Worm (Caenorhabditis elegans): ENCODE results near the gene K07H8.9.

Gene K07H8.9

ce11 chrIV:8266024-8266949 is 20.0 kb downstream of the K07H8.9 start:
- TF ChIP-seq him-1 (tag; optimal IDR thresholded peaks at IDR 0.05) (no peak), W03F9.2 (tag; optimal IDR thresholded peaks at IDR 0.05) (no peak), dao-5 (tag; optimal IDR thresholded peaks at IDR 0.05) (no peak)

ce11 chrIV:8262671-8263070 is 23.6 kb downstream of the K07H8.9 start:
- no peak for TF ChIP-seq dao-5 (tag; optimal IDR thresholded peaks at IDR 0.05)
- no peak for TF ChIP-seq W03F9.2 (tag; optimal IDR thresholded peaks at IDR 0.05)
- no peak for TF ChIP-seq him-1 (tag; optimal IDR thresholded peaks at IDR 0.05)

- TF ChIP-seq dao-5 (tag; optimal IDR thresholded peaks at IDR 0.05): peak; percentile 50
- no peak for TF ChIP-seq W03F9.2 (tag; optimal IDR thresholded peaks at IDR 0.05)
- TF ChIP-seq him-1 (tag; optimal IDR thresholded peaks at IDR 0.05): no peak
Measured at ce11 chrIV:8260848-8261638, 25.2 kb downstream of the K07H8.9 start, which contains the start of gene vit-6. TSS of gene vit-6 (plus strand) at chrIV:8261157.

ce11 chrIV:8259904-8260303 is 26.4 kb downstream of the K07H8.9 start, which contains the start of gene K07H8.7:
TSS of gene K07H8.7 (minus strand) at chrIV:8260004.
- TF ChIP-seq dao-5 (tag; optimal IDR thresholded peaks at IDR 0.05): no peak
- TF ChIP-seq W03F9.2 (tag; optimal IDR thresholded peaks at IDR 0.05): no peak
- TF ChIP-seq him-1 (tag; optimal IDR thresholded peaks at IDR 0.05): no peak

ce11 chrIV:8255221-8255620 is 31.1 kb downstream of the K07H8.9 start:
- TF ChIP-seq him-1 (tag; optimal IDR thresholded peaks at IDR 0.05): no peak
- TF ChIP-seq W03F9.2 (tag; optimal IDR thresholded peaks at IDR 0.05): no peak
- no peak for TF ChIP-seq dao-5 (tag; optimal IDR thresholded peaks at IDR 0.05)

- TF ChIP-seq W03F9.2 (tag; optimal IDR thresholded peaks at IDR 0.05) (no peak), him-1 (tag; optimal IDR thresholded peaks at IDR 0.05) (no peak), dao-5 (tag; optimal IDR thresholded peaks at IDR 0.05) (no peak)
Measured at ce11 chrIV:8254193-8254592, 32.1 kb downstream of the K07H8.9 start.

ce11 chrIV:8252856-8253255 is 33.4 kb downstream of the K07H8.9 start:
- TF ChIP-seq W03F9.2 (tag; optimal IDR thresholded peaks at IDR 0.05) (peak; percentile 69), him-1 (tag; optimal IDR thresholded peaks at IDR 0.05) (peak; percentile 60), dao-5 (tag; optimal IDR thresholded peaks at IDR 0.05) (peak; percentile 91)

- no peak for TF ChIP-seq W03F9.2 (tag; optimal IDR thresholded peaks at IDR 0.05)
- TF ChIP-seq dao-5 (tag; optimal IDR thresholded peaks at IDR 0.05): no peak
- TF ChIP-seq him-1 (tag; optimal IDR thresholded peaks at IDR 0.05): no peak
Measured at ce11 chrIV:8251346-8251745, 34.9 kb downstream of the K07H8.9 start.

- no peak for TF ChIP-seq W03F9.2 (tag; optimal IDR thresholded peaks at IDR 0.05)
- TF ChIP-seq him-1 (tag; optimal IDR thresholded peaks at IDR 0.05): no peak
- no peak for TF ChIP-seq dao-5 (tag; optimal IDR thresholded peaks at IDR 0.05)
Measured at ce11 chrIV:8247341-8247740, 38.9 kb downstream of the K07H8.9 start.

ce11 chrIV:8244112-8244511 is 42.2 kb downstream of the K07H8.9 start, which contains the start of gene T09A12.1:
TSS of gene T09A12.1 (plus strand) at chrIV:8244412.
- no peak for TF ChIP-seq W03F9.2 (tag; optimal IDR thresholded peaks at IDR 0.05)
- TF ChIP-seq dao-5 (tag; optimal IDR thresholded peaks at IDR 0.05): no peak
- no peak for TF ChIP-seq him-1 (tag; optimal IDR thresholded peaks at IDR 0.05)

- TF ChIP-seq dao-5 (tag; optimal IDR thresholded peaks at IDR 0.05) (no peak), W03F9.2 (tag; optimal IDR thresholded peaks at IDR 0.05) (no peak), him-1 (tag; optimal IDR thresholded peaks at IDR 0.05) (no peak)
Measured at ce11 chrIV:8243599-8243998, 42.7 kb downstream of the K07H8.9 start, which contains the start of gene T09A12.8. TSS of gene T09A12.8 (minus strand) at chrIV:8243699.

ce11 chrIV:8243170-8243569 is 43.1 kb downstream of the K07H8.9 start:
- no peak for TF ChIP-seq W03F9.2 (tag; optimal IDR thresholded peaks at IDR 0.05)
- no peak for TF ChIP-seq dao-5 (tag; optimal IDR thresholded peaks at IDR 0.05)
- no peak for TF ChIP-seq him-1 (tag; optimal IDR thresholded peaks at IDR 0.05)

- TF ChIP-seq W03F9.2 (tag; optimal IDR thresholded peaks at IDR 0.05) (no peak), him-1 (tag; optimal IDR thresholded peaks at IDR 0.05) (no peak), dao-5 (tag; optimal IDR thresholded peaks at IDR 0.05) (no peak)
Measured at ce11 chrIV:8241312-8241833, 44.9 kb downstream of the K07H8.9 start.

Data from whole organism, L4/young adult.